Fruit fly (Drosophila melanogaster): ENCODE results near the gene SF2.

The SF2 gene

dm6 chr3R:16351044-16351443 lies 9.3 kb upstream of the SF2 start (continued):
- TF ChIP-seq amos (GFP tag; IDR thresholded peaks at IDR 0.05; ENCODE audit: partially characterized antibody) = peak; percentile 70
- peak; percentile 68 for TF ChIP-seq HmgD (GFP tag; optimal IDR thresholded peaks at IDR 0.05)
- no peak for TF ChIP-seq CG11723 (GFP tag; optimal IDR thresholded peaks at IDR 0.05)
- peak; percentile 83 for TF ChIP-seq pita (GFP tag; optimal IDR thresholded peaks at IDR 0.05)
- no peak for TF ChIP-seq luna (GFP tag; optimal IDR thresholded peaks at IDR 0.05)
- no peak for TF ChIP-seq CG10366 (GFP tag; IDR thresholded peaks at IDR 0.05)
- 0 out of 3 replicates have a peak, but pooled peaks have one; percentile 15 for TF ChIP-seq CG14860 (GFP tag; IDR thresholded peaks at IDR 0.05; ENCODE audit: partially characterized antibody)
- TF ChIP-seq Dip3 (GFP tag; optimal IDR thresholded peaks at IDR 0.05) = peak; percentile 0
- TF ChIP-seq sug (tag; optimal IDR thresholded peaks at IDR 0.05) = peak; percentile 20
- peak in 1 of 2 experiments; percentile 58 for TF ChIP-seq Pdp1 (GFP tag; optimal IDR thresholded peaks at IDR 0.05)
- TF ChIP-seq BEAF-32 (GFP tag; optimal IDR thresholded peaks at IDR 0.05) = peak; percentile 31
- TF ChIP-seq CG8290 (GFP tag; optimal IDR thresholded peaks at IDR 0.05) = no peak
- TF ChIP-seq CG8290 (tag; optimal IDR thresholded peaks at IDR 0.05) = peak in 1 of 2 experiments; percentile 56
- peak; percentile 42; the same call in 1 of the 3 replicates for TF ChIP-seq knrl (GFP tag; IDR thresholded peaks at IDR 0.05; ENCODE audit: partially characterized antibody)
- peak; percentile 58; the same call in 1 of the 2 replicates for TF ChIP-seq CG42726 (GFP tag; IDR thresholded peaks at IDR 0.05; ENCODE audit: partially characterized antibody)
- TF ChIP-seq unc-4 (GFP tag; IDR thresholded peaks at IDR 0.05; ENCODE audit: partially characterized antibody) = 0 out of 2 replicates have a peak, but pooled peaks have one; percentile 16
- TF ChIP-seq Doc3 (GFP tag; IDR thresholded peaks at IDR 0.05; ENCODE audit: partially characterized antibody) = no peak
- TF ChIP-seq Ravus (GFP tag; IDR thresholded peaks at IDR 0.05) = no peak
- TF ChIP-seq gfzf (GFP tag; optimal IDR thresholded peaks at IDR 0.05) = peak; percentile 18
- TF ChIP-seq phol (tag; optimal IDR thresholded peaks at IDR 0.05) = peak; percentile 6
- TF ChIP-seq hbn (GFP tag; IDR thresholded peaks at IDR 0.05; ENCODE audit: partially characterized antibody) = 0 out of 2 replicates have a peak, but pooled peaks have one; percentile 3
- no peak for TF ChIP-seq gem (tag; optimal IDR thresholded peaks at IDR 0.05)
- no peak for TF ChIP-seq Rx (GFP tag; IDR thresholded peaks at IDR 0.05)
- peak; percentile 10 for TF ChIP-seq Dp (GFP tag; optimal IDR thresholded peaks at IDR 0.05)
- peak; percentile 9 for TF ChIP-seq CG2120 (GFP tag; optimal IDR thresholded peaks at IDR 0.05)
- peak; percentile 24 for TF ChIP-seq Lhr (GFP tag; optimal IDR thresholded peaks at IDR 0.05)
- TF ChIP-seq CG1603 (tag; optimal IDR thresholded peaks at IDR 0.05) = peak; percentile 16
- TF ChIP-seq vvl (GFP tag; IDR thresholded peaks at IDR 0.05) = peak; percentile 41; the same call in 1 of the 2 replicates
- TF ChIP-seq HmgZ (tag; optimal IDR thresholded peaks at IDR 0.05) = peak; percentile 82
- no peak for TF ChIP-seq nmo (GFP tag; optimal IDR thresholded peaks at IDR 0.05)
- peak; percentile 22 for TF ChIP-seq CG2712 (tag; optimal IDR thresholded peaks at IDR 0.05)
- peak in 1 of 2 experiments; percentile 77 for TF ChIP-seq Hr78 (GFP tag; optimal IDR thresholded peaks at IDR 0.05)

dm6 chr3R:16350400-16350799 lies 8.6 kb upstream of the SF2 start:
- TF ChIP-seq CG18011 (GFP tag; optimal IDR thresholded peaks at IDR 0.05) (no peak), Dad (GFP tag; optimal IDR thresholded peaks at IDR 0.05) (no peak), CG3065 (GFP tag; optimal IDR thresholded peaks at IDR 0.05) (peak; percentile 21), CG11247 (GFP tag; IDR thresholded peaks at IDR 0.05) (no peak), crc (GFP tag; optimal IDR thresholded peaks at IDR 0.05) (no peak), CTCF (GFP tag; optimal IDR thresholded peaks at IDR 0.05) (peak; percentile 36), CG4360 (GFP tag; IDR thresholded peaks at IDR 0.05) (peak; percentile 69), Med (GFP tag) (peak; percentile 56), CG6854 (GFP tag; optimal IDR thresholded peaks at IDR 0.05) (no peak), CG17829 (tag; optimal IDR thresholded peaks at IDR 0.05) (no peak), CG10979 (tag; optimal IDR thresholded peaks at IDR 0.05) (no peak), grn (GFP tag; optimal IDR thresholded peaks at IDR 0.05) (no peak), HmgZ (tag; optimal IDR thresholded peaks at IDR 0.05) (no peak), inv (GFP tag; IDR thresholded peaks at IDR 0.05; ENCODE audit: partially characterized antibody) (no peak)
